Worm (Caenorhabditis elegans) whole organism, early embryonic: Measurements from ENCODE around the gene F58E1.13.

Experiments used
- ama-1 ChIP-seq: fragments of 150-350 bp; optimal IDR thresholded peaks from 2 replicates; lab custom pipeline; 2014
- ceh-13 ChIP-seq: fragments of 200-800 bp; sonication (Bioruptor generic); optimal IDR thresholded peaks from 2 replicates; lab custom pipeline; 2018; ENCODE audit warnings: mild to moderate bottlenecking, missing genetic modification characterization, missing compliant biosample characterization
- flt-1 ChIP-seq: fragments of 200-800 bp; sonication (Bioruptor generic); IDR thresholded peaks from 2 replicates; pipeline ENCODE4 v1.3.6; 2022; ENCODE audit warnings: missing genetic modification characterization, missing compliant biosample characterization
- sea-1 ChIP-seq: fragments of 200-800 bp; sonication (Bioruptor generic); conservative IDR thresholded peaks from 2 replicates; pipeline ENCODE4 v1.3.6; 2022; ENCODE audit warnings: missing genetic modification characterization, missing compliant biosample characterization
- tra-4 ChIP-seq: sonication (generic microtip); optimal IDR thresholded peaks from 2 replicates; lab custom pipeline; 2017; ENCODE audit warnings: missing genetic modification characterization, missing compliant biosample characterization

DNA sequence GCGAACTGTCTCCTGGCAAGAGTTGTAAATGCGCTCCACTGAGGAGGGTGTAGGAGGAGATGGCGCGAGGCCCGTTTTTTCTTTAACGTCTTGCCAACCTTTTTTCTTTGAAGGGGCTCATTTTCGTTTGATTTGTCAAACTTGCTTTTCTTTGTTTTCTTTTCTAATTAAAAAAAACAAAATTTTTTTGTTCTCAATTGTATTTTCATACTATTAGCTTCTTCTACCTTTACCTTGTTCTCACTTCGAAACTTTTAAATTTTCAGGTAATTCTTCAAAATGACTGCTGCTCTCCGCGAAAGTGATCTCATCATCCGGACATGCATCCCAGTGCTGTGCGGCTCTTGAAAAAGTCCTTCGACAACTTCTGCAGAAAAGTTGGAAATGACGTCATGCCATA is 14.3 kb upstream of the F58E1.13 start, which contains the start of gene fbxa-184:
- no peak for TF ChIP-seq ceh-13 (GFP tag; lab: Kevin White, UChicago)
- no peak for TF ChIP-seq flt-1 (GFP tag; lab: Robert Waterston, UW)
- TF ChIP-seq ama-1 (lab: Kevin White, UChicago): no peak
- TF ChIP-seq tra-4 (tag; lab: Kevin White, UChicago): no peak
- no peak for TF ChIP-seq sea-1 (GFP tag; lab: Robert Waterston, UW)
